Fruit fly (Drosophila melanogaster): ENCODE results near the gene CG32152.

DNA sequence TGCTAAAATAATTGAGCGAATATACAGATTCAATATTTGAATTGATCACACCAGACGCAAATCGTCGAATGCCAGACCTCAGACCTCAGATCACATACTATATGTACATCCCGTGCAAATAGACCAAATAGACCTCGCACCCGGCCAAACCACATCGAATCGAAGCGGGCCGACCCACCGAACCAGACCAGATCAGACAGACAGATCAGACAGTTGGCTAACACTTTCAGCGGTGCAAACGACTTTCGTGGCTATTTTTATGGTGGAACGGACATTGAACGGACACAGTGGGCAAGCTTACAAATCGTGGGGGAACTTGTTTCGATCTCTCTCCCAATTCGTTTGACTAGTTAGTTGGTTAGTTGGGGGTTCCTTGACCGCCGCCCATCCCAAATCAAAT lies 7.9 kb upstream of the CG32152 start:
- TF ChIP-seq CG12744 (GFP tag; optimal IDR thresholded peaks at IDR 0.05) (no peak), kah (GFP tag; optimal IDR thresholded peaks at IDR 0.05) (no peak), NFAT (GFP tag; IDR thresholded peaks at IDR 0.05) (no peak; the same call in 1 of the 2 replicates), CoRest (tag; optimal IDR thresholded peaks at IDR 0.05) (no peak)
